Fruit fly (Drosophila melanogaster): Measurements from ENCODE around the gene CG43056.

Gene CG43056

dm6 chr2L:4437487-4437886 is at the start of gene CG43056:
Gene CG43056 (plus strand): TSS chr2L:4437787.
- TF ChIP-seq CG13287 (GFP tag; IDR thresholded peaks at IDR 0.05; ENCODE audit: partially characterized antibody), result no peak
- peak; percentile 13 for TF ChIP-seq scrt (GFP tag; optimal IDR thresholded peaks at IDR 0.05)

dm6 chr2L:4388027-4388426 is 49.6 kb upstream of the CG43056 start, which contains the start of gene Tps1:
Gene Tps1 (plus strand): TSS chr2L:4388327.
- peak; percentile 6 for TF ChIP-seq sug (tag; optimal IDR thresholded peaks at IDR 0.05)
- TF ChIP-seq CG30020 (tag; optimal IDR thresholded peaks at IDR 0.05), result no peak
- peak; percentile 64 for TF ChIP-seq CG34376 (GFP tag; optimal IDR thresholded peaks at IDR 0.05)
- TF ChIP-seq amos (GFP tag; IDR thresholded peaks at IDR 0.05; ENCODE audit: partially characterized antibody), result no peak
- peak; percentile 42 for TF ChIP-seq nom (GFP tag; optimal IDR thresholded peaks at IDR 0.05)
- no peak for TF ChIP-seq unpg (GFP tag; optimal IDR thresholded peaks at IDR 0.05)
- 0 out of 2 replicates have a peak, but pooled peaks have one; percentile 12 for TF ChIP-seq ham (GFP tag; IDR thresholded peaks at IDR 0.05)
- no peak for TF ChIP-seq her (GFP tag; optimal IDR thresholded peaks at IDR 0.05)
- no peak for TF ChIP-seq Eip74EF (GFP tag; optimal IDR thresholded peaks at IDR 0.05)
- TF ChIP-seq dysf (GFP tag; IDR thresholded peaks at IDR 0.05), result no peak

- TF ChIP-seq ci (GFP tag; IDR thresholded peaks at IDR 0.05), result no peak
- TF ChIP-seq sug (tag; optimal IDR thresholded peaks at IDR 0.05), result peak; percentile 79
- TF ChIP-seq dimm (GFP tag; IDR thresholded peaks at IDR 0.05), result no peak
- no peak for TF ChIP-seq sima (GFP tag; optimal IDR thresholded peaks at IDR 0.05)
- TF ChIP-seq CG11695 (GFP tag; IDR thresholded peaks at IDR 0.05), result no peak
- TF ChIP-seq Bteb2 (GFP tag; optimal IDR thresholded peaks at IDR 0.05), result no peak
- no peak for TF ChIP-seq Six4 (GFP tag; optimal IDR thresholded peaks at IDR 0.05)
- TF ChIP-seq NFAT (GFP tag; IDR thresholded peaks at IDR 0.05), result no peak
- TF ChIP-seq CG34376 (GFP tag; optimal IDR thresholded peaks at IDR 0.05), result peak; percentile 91
- no peak for TF ChIP-seq Tbp (GFP tag; optimal IDR thresholded peaks at IDR 0.05)
- no peak for TF ChIP-seq Bgb (GFP tag; IDR thresholded peaks at IDR 0.05; ENCODE audit: partially characterized antibody)
- no peak for TF ChIP-seq Dip2 (GFP tag; IDR thresholded peaks at IDR 0.05)
- TF ChIP-seq h (optimal IDR thresholded peaks at IDR 0.05), result no peak
- TF ChIP-seq CG30431 (GFP tag; optimal IDR thresholded peaks at IDR 0.05), result no peak
- TF ChIP-seq tup (GFP tag; optimal IDR thresholded peaks at IDR 0.05), result no peak
- TF ChIP-seq Hr78 (GFP tag; optimal IDR thresholded peaks at IDR 0.05), result peak in 1 of 2 experiments; percentile 68
- peak; percentile 50 for TF ChIP-seq CG10543 (GFP tag; optimal IDR thresholded peaks at IDR 0.05)
- no peak for TF ChIP-seq croc (GFP tag; conservative IDR thresholded peaks at IDR 0.05)
- TF ChIP-seq Med (GFP tag), result peak; percentile 28
- TF ChIP-seq CG12299 (tag; optimal IDR thresholded peaks at IDR 0.05), result no peak
- TF ChIP-seq cwo (GFP tag; optimal IDR thresholded peaks at IDR 0.05), result peak; percentile 94
- no peak for TF ChIP-seq MESR4 (GFP tag; optimal IDR thresholded peaks at IDR 0.05)
- no peak for TF ChIP-seq CG15269 (tag; optimal IDR thresholded peaks at IDR 0.05)
- TF ChIP-seq shn (GFP tag; optimal IDR thresholded peaks at IDR 0.05), result no peak
- no peak for TF ChIP-seq Eip74EF (GFP tag; optimal IDR thresholded peaks at IDR 0.05)
- peak in 1 of 2 experiments; percentile 76 for TF ChIP-seq Pdp1 (GFP tag; optimal IDR thresholded peaks at IDR 0.05)
- no peak for TF ChIP-seq CG17328 (GFP tag; IDR thresholded peaks at IDR 0.05)
Measured at dm6 chr2L:4389405-4390115, 48.0 kb upstream of the CG43056 start.

Data from whole organism, embryonic.